Fruit fly (Drosophila melanogaster): ENCODE results near the gene spir.

dm6 chr2L:20322013-20322638 lies 11.1 kb downstream of the spir start:
- no peak for TF ChIP-seq CTCF (optimal IDR thresholded peaks at IDR 0.05)
- TF ChIP-seq CG8478 (optimal IDR thresholded peaks at IDR 0.05), result no peak

All from S2 (cell line).